Worm (Caenorhabditis elegans) whole organism, L3 larva: ENCODE data around the gene pqn-94.
"Not testable (repeated sequence)": the region's sequence is repeated elsewhere in the genome, so short reads cannot be mapped to it uniquely, and the experiment has no call there.

Experiments used
- R02D3.7 ChIP-seq: fragments of 150-350 bp; optimal IDR thresholded peaks from 2 replicates; lab custom pipeline; 2014; ENCODE audit warnings: missing biosample characterization, missing genetic modification characterization
- ZK546.5 ChIP-seq: sonication (generic microtip); optimal IDR thresholded peaks from 2 replicates; lab custom pipeline; 2017; ENCODE audit warnings: missing biosample characterization, missing genetic modification characterization
- aly-2 ChIP-seq: fragments of 150-350 bp; optimal IDR thresholded peaks from 2 replicates; lab custom pipeline; 2014; ENCODE audit warnings: missing biosample characterization, missing genetic modification characterization
- ama-1 ChIP-seq: fragments of 150-350 bp; optimal IDR thresholded peaks from 2 replicates; lab custom pipeline; 2018
- ceh-16 ChIP-seq: sonication (generic microtip); optimal IDR thresholded peaks from 2 replicates; lab custom pipeline; 2017; ENCODE audit warnings: missing biosample characterization, missing genetic modification characterization
- ceh-82 ChIP-seq: fragments of 150-350 bp; optimal IDR thresholded peaks from 2 replicates; lab custom pipeline; 2014; ENCODE audit warnings: missing biosample characterization, missing genetic modification characterization
- ceh-9 ChIP-seq: sonication (generic microtip); optimal IDR thresholded peaks from 2 replicates; lab custom pipeline; 2018; ENCODE audit warnings: missing biosample characterization, missing genetic modification characterization
- daf-12 ChIP-seq: fragments of 150-350 bp; optimal IDR thresholded peaks from 2 replicates; lab custom pipeline; 2014; ENCODE audit warnings: missing biosample characterization, missing genetic modification reagents, missing genetic modification characterization
- egl-27 ChIP-seq: sonication (generic microtip); optimal IDR thresholded peaks from 4 replicates; lab custom pipeline; 2017; ENCODE audit warnings: missing biosample characterization, missing genetic modification reagents, missing genetic modification characterization
- egl-5 ChIP-seq: fragments of 150-350 bp; optimal IDR thresholded peaks from 2 replicates; lab custom pipeline; 2017; ENCODE audit warnings: missing biosample characterization, missing genetic modification reagents, missing genetic modification characterization, inconsistent platforms
- elt-2 ChIP-seq: sonication (generic microtip); optimal IDR thresholded peaks from 2 replicates; lab custom pipeline; 2016; ENCODE audit warnings: missing genetic modification reagents, mild to moderate bottlenecking, missing genetic modification characterization, missing compliant biosample characterization
- elt-3 ChIP-seq, 3 experiments: fragments of 150-350 bp in 1 of 3; sonication (generic microtip) in 2 of 3; optimal IDR thresholded peaks; 2 replicates in 2 of 3; 4 replicates in 1 of 3; lab custom pipeline; 2014 to 2017; ENCODE audit warnings: missing biosample characterization in 3 of 3, missing genetic modification characterization in 3 of 3
- eor-1 ChIP-seq, 2 experiments: fragments of 150-350 bp; optimal IDR thresholded peaks; 2 replicates each; lab custom pipeline; 2014 to 2018; ENCODE audit warnings: missing biosample characterization in 2 of 2, missing genetic modification characterization in 2 of 2
- fkh-10 ChIP-seq: sonication (generic microtip); optimal IDR thresholded peaks from 2 replicates; lab custom pipeline; 2017; ENCODE audit warnings: missing biosample characterization, missing genetic modification reagents, missing genetic modification characterization
- fkh-2 ChIP-seq: fragments of 150-350 bp; optimal IDR thresholded peaks from 2 replicates; lab custom pipeline; 2014; ENCODE audit warnings: missing biosample characterization, missing genetic modification reagents, missing genetic modification characterization
- fos-1 ChIP-seq: fragments of 150-350 bp; optimal IDR thresholded peaks from 2 replicates; lab custom pipeline; 2014; ENCODE audit warnings: missing biosample characterization, missing genetic modification characterization
- hmg-11 ChIP-seq: sonication (generic microtip); optimal IDR thresholded peaks from 2 replicates; lab custom pipeline; 2016; ENCODE audit warnings: missing genetic modification characterization, missing compliant biosample characterization
- jun-1 ChIP-seq: fragments of 150-350 bp; optimal IDR thresholded peaks from 2 replicates; lab custom pipeline; 2014; ENCODE audit warnings: missing biosample characterization, missing genetic modification reagents, missing genetic modification characterization
- lin-15B ChIP-seq: fragments of 150-350 bp; optimal IDR thresholded peaks from 2 replicates; lab custom pipeline; 2014; ENCODE audit warnings: missing biosample characterization, missing genetic modification characterization
- lin-39 ChIP-seq: fragments of 150-350 bp; optimal IDR thresholded peaks from 2 replicates; lab custom pipeline; 2018; ENCODE audit warnings: missing biosample characterization, missing genetic modification reagents, missing genetic modification characterization
- lsy-12 ChIP-seq: sonication (generic microtip); optimal IDR thresholded peaks from 2 replicates; lab custom pipeline; 2016; ENCODE audit warnings: mild to moderate bottlenecking, missing genetic modification characterization, missing compliant biosample characterization
- mml-1 ChIP-seq: fragments of 150-350 bp; sonication (generic microtip); optimal IDR thresholded peaks from 3 replicates; lab custom pipeline; 2014; ENCODE audit warnings: missing biosample characterization, missing genetic modification characterization
- nfya-1 ChIP-seq: sonication (generic microtip); optimal IDR thresholded peaks from 2 replicates; lab custom pipeline; 2017; ENCODE audit warnings: missing genetic modification characterization, mild to moderate bottlenecking, missing compliant biosample characterization, antibody characterized with exemption, moderate library complexity; ENCODE audit not compliant: insufficient read depth
- nhr-11 ChIP-seq: fragments of 150-350 bp; optimal IDR thresholded peaks from 2 replicates; lab custom pipeline; 2014; ENCODE audit warnings: missing biosample characterization, missing genetic modification characterization
- nhr-12 ChIP-seq: fragments of 150-350 bp; optimal IDR thresholded peaks from 2 replicates; lab custom pipeline; 2014; ENCODE audit warnings: missing biosample characterization, missing genetic modification characterization
- nhr-237 ChIP-seq: fragments of 150-350 bp; optimal IDR thresholded peaks from 2 replicates; lab custom pipeline; 2014; ENCODE audit warnings: missing biosample characterization, missing genetic modification characterization
- nhr-25 ChIP-seq: sonication (generic microtip); optimal IDR thresholded peaks from 2 replicates; lab custom pipeline; 2017; ENCODE audit warnings: missing biosample characterization, missing genetic modification characterization
- nhr-28 ChIP-seq: fragments of 150-350 bp; optimal IDR thresholded peaks from 2 replicates; lab custom pipeline; 2014; ENCODE audit warnings: missing biosample characterization, missing genetic modification characterization
- nhr-43 ChIP-seq: sonication (generic microtip); optimal IDR thresholded peaks from 2 replicates; lab custom pipeline; 2016; ENCODE audit warnings: mild to moderate bottlenecking, missing genetic modification characterization, missing compliant biosample characterization; ENCODE audit not compliant: poor library complexity, severe bottlenecking
- nhr-67 ChIP-seq: fragments of 150-350 bp; optimal IDR thresholded peaks from 2 replicates; lab custom pipeline; 2014; ENCODE audit warnings: missing biosample characterization, missing genetic modification characterization
- pha-4 ChIP-seq: fragments of 150-350 bp; optimal IDR thresholded peaks from 2 replicates; lab custom pipeline; 2014; ENCODE audit warnings: missing biosample characterization, missing genetic modification reagents, missing genetic modification characterization
- sea-2 ChIP-seq: fragments of 150-350 bp; sonication (generic microtip); optimal IDR thresholded peaks from 4 replicates; lab custom pipeline; 2014; ENCODE audit warnings: missing biosample characterization, missing genetic modification reagents, missing genetic modification characterization
- snpc-4 ChIP-seq: fragments of 150-350 bp; optimal IDR thresholded peaks from 2 replicates; lab custom pipeline; 2014; ENCODE audit warnings: missing biosample characterization, missing genetic modification characterization
- tbx-2 ChIP-seq: sonication (generic microtip); optimal IDR thresholded peaks from 2 replicates; lab custom pipeline; 2016; ENCODE audit warnings: mild to moderate bottlenecking, missing genetic modification characterization, missing compliant biosample characterization
- unc-39 ChIP-seq: sonication (generic microtip); optimal IDR thresholded peaks from 4 replicates; lab custom pipeline; 2017; ENCODE audit warnings: missing biosample characterization, missing genetic modification characterization
- unc-62 ChIP-seq: fragments of 150-350 bp; sonication (generic microtip); optimal IDR thresholded peaks from 4 replicates; lab custom pipeline; 2014; ENCODE audit warnings: missing biosample characterization, missing genetic modification reagents, missing genetic modification characterization
- zag-1 ChIP-seq: fragments of 150-350 bp; optimal IDR thresholded peaks from 2 replicates; lab custom pipeline; 2014; ENCODE audit warnings: missing biosample characterization, missing genetic modification characterization
- ztf-11 ChIP-seq: fragments of 150-350 bp; optimal IDR thresholded peaks from 2 replicates; lab custom pipeline; 2014; ENCODE audit warnings: missing biosample characterization, missing genetic modification characterization
- ztf-4 ChIP-seq: fragments of 150-350 bp; optimal IDR thresholded peaks from 2 replicates; lab custom pipeline; 2014; ENCODE audit warnings: missing biosample characterization, missing genetic modification characterization

Gene pqn-94

ce11 chrV:20303288-20303687, 23.6 kb upstream of the pqn-94 start, which contains the start of gene ZC15.3:
Gene ZC15.3, plus strand, starts transcription at chrV:20303588.
- not testable (repeated sequence) for TF ChIP-seq fkh-2, mml-1, ceh-9 (tag; lab: Kevin White, UChicago)

- TF ChIP-seq pha-4 (no peak), tbx-2 (no peak), nfya-1 (no peak), ztf-4 (no peak), ama-1 (lab: Kevin White, UChicago) (no peak), nhr-67 (tag; lab: Kevin White, UChicago) (no peak), lsy-12 (tag; lab: Kevin White, UChicago) (no peak), nhr-237 (no peak), elt-2 (tag; lab: Kevin White, UChicago) (no peak), ZK546.5 (tag; lab: Kevin White, UChicago) (no peak), egl-27 (no peak)
Measured at ce11 chrV:20297650-20298049, 18.0 kb upstream of the pqn-94 start, which contains the start of gene ZC15.5. Gene ZC15.5, plus strand, starts transcription at chrV:20297950.

- no peak for TF ChIP-seq daf-12
Measured at ce11 chrV:20294388-20294787, 14.7 kb upstream of the pqn-94 start, which contains the start of gene clec-261. Gene clec-261, minus strand, starts transcription at chrV:20294488.

- no peak for TF ChIP-seq fos-1 (tag; lab: Kevin White, UChicago)
- no peak for TF ChIP-seq ama-1 (lab: Kevin White, UChicago)
- TF ChIP-seq elt-2 (tag; lab: Kevin White, UChicago) = no peak
- TF ChIP-seq egl-27 = no peak
- TF ChIP-seq ZK546.5 (tag; lab: Kevin White, UChicago) = no peak
- TF ChIP-seq unc-39 (tag; lab: Kevin White, UChicago) = no peak
- no peak for TF ChIP-seq sea-2 (GFP tag; lab: Kevin White, UChicago)
- TF ChIP-seq ztf-4 = no peak
- TF ChIP-seq ceh-82 (tag; lab: Kevin White, UChicago) = no peak
- no peak for TF ChIP-seq egl-5
- no peak for TF ChIP-seq nhr-11 (tag; lab: Kevin White, UChicago)
- TF ChIP-seq tbx-2 = no peak
- no peak for TF ChIP-seq nhr-12 (tag; lab: Kevin White, UChicago)
- TF ChIP-seq nhr-28 (tag; lab: Kevin White, UChicago) = no peak
- TF ChIP-seq nhr-25 (tag; lab: Kevin White, UChicago) = no peak
Measured at ce11 chrV:20289317-20289716, 9.7 kb upstream of the pqn-94 start, which contains the start of gene mlt-4. Gene mlt-4, minus strand, starts transcription at chrV:20289417.

- TF ChIP-seq R02D3.7 (tag; lab: Kevin White, UChicago) (no peak), ztf-4 (no peak), zag-1 (tag; lab: Kevin White, UChicago) (no peak), lin-15B (no peak), ceh-82 (tag; lab: Kevin White, UChicago) (no peak), aly-2 (tag; lab: Kevin White, UChicago) (no peak), nhr-11 (tag; lab: Kevin White, UChicago) (no peak), fkh-10 (GFP tag; lab: Kevin White, UChicago) (no peak), ceh-16 (tag; lab: Kevin White, UChicago) (no peak), nhr-67 (tag; lab: Kevin White, UChicago) (no peak), nhr-43 (tag; lab: Kevin White, UChicago) (no peak), fkh-2 (tag; lab: Kevin White, UChicago) (no peak)
Measured at ce11 chrV:20282827-20283226, 3.2 kb upstream of the pqn-94 start.

ce11 chrV:20279309-20279708, 352 bp downstream of the pqn-94 start:
- TF ChIP-seq eor-1 (tag; optimal IDR thresholded peaks at IDR 0.05; lab: Kevin White, UChicago) (no peak), lin-15B (no peak), nhr-237 (no peak), unc-39 (tag; lab: Kevin White, UChicago) (no peak), elt-3 (tag; optimal IDR thresholded peaks at IDR 0.05; lab: Kevin White, UChicago) (no peak), snpc-4 (tag; lab: Kevin White, UChicago) (no peak), fkh-10 (GFP tag; lab: Kevin White, UChicago) (no peak), tbx-2 (no peak), fos-1 (tag; lab: Kevin White, UChicago) (no peak), lin-39 (tag; lab: Kevin White, UChicago) (no peak), jun-1 (no peak), nhr-25 (tag; lab: Kevin White, UChicago) (no peak), egl-27 (no peak), hmg-11 (tag; lab: Kevin White, UChicago) (no peak), unc-62 (GFP tag; lab: Kevin White, UChicago) (no peak), nhr-43 (tag; lab: Kevin White, UChicago) (no peak), ztf-11 (tag; lab: Kevin White, UChicago) (no peak), nhr-11 (tag; lab: Kevin White, UChicago) (no peak), pha-4 (no peak), nhr-12 (tag; lab: Kevin White, UChicago) (no peak)
